Worm (Caenorhabditis elegans) whole organism, late embryonic: ENCODE measurements around the gene Y45F10B.9.

Experiments used
- C08G9.2 ChIP-seq: sonication (generic microtip); optimal IDR thresholded peaks from 2 replicates; lab custom pipeline; 2016; ENCODE audit warnings: mild to moderate bottlenecking, missing genetic modification characterization, moderate library complexity, missing compliant biosample characterization
- C38D4.7 ChIP-seq: fragments of 200-800 bp; sonication (Bioruptor generic); optimal IDR thresholded peaks from 2 replicates; lab custom pipeline; 2018; ENCODE audit warnings: mild to moderate bottlenecking, missing genetic modification characterization, moderate library complexity, missing compliant biosample characterization
- F13H6.1 ChIP-seq: sonication (generic microtip); optimal IDR thresholded peaks from 2 replicates; lab custom pipeline; 2016; ENCODE audit warnings: missing genetic modification characterization, missing compliant biosample characterization
- K09A11.1 ChIP-seq: sonication (generic microtip); optimal IDR thresholded peaks from 2 replicates; lab custom pipeline; 2017; ENCODE audit warnings: antibody characterized with exemption, mild to moderate bottlenecking, missing genetic modification characterization, missing compliant biosample characterization; ENCODE audit not compliant: insufficient read depth
- T23F11.4 ChIP-seq: fragments of 200-800 bp; sonication (Bioruptor generic); optimal IDR thresholded peaks from 2 replicates; lab custom pipeline; 2018; ENCODE audit warnings: mild to moderate bottlenecking, missing genetic modification characterization, missing compliant biosample characterization
- ceh-14 ChIP-seq: sonication (generic microtip); optimal IDR thresholded peaks from 2 replicates; lab custom pipeline; 2016; ENCODE audit warnings: missing genotype, missing genetic modification characterization, missing compliant biosample characterization
- ceh-18 ChIP-seq: sonication (generic microtip); optimal IDR thresholded peaks from 2 replicates; lab custom pipeline; 2016; ENCODE audit warnings: missing genetic modification characterization, missing compliant biosample characterization
- ceh-19 ChIP-seq: fragments of 200-800 bp; sonication (Bioruptor generic); optimal IDR thresholded peaks from 2 replicates; lab custom pipeline; 2018; ENCODE audit warnings: mild to moderate bottlenecking, missing genetic modification characterization, missing compliant biosample characterization
- ceh-2 ChIP-seq: sonication (generic microtip); optimal IDR thresholded peaks from 2 replicates; lab custom pipeline; 2016; ENCODE audit warnings: missing genotype, missing genetic modification characterization, missing compliant biosample characterization
- ceh-24 ChIP-seq: sonication (generic microtip); optimal IDR thresholded peaks from 2 replicates; lab custom pipeline; 2016; ENCODE audit warnings: mild to moderate bottlenecking, missing genetic modification characterization, missing compliant biosample characterization
- ceh-34 ChIP-seq: sonication (generic microtip); optimal IDR thresholded peaks from 2 replicates; lab custom pipeline; 2016; ENCODE audit warnings: mild to moderate bottlenecking, missing genetic modification characterization, missing compliant biosample characterization
- ceh-48 ChIP-seq: sonication (generic microtip); optimal IDR thresholded peaks from 2 replicates; lab custom pipeline; 2016; ENCODE audit warnings: missing genetic modification characterization, inconsistent platforms, missing compliant biosample characterization
- ceh-9 ChIP-seq: sonication (generic microtip); optimal IDR thresholded peaks from 2 replicates; lab custom pipeline; 2016; ENCODE audit warnings: mild to moderate bottlenecking, missing genetic modification characterization, inconsistent platforms, missing compliant biosample characterization
- dve-1 ChIP-seq: sonication (generic microtip); optimal IDR thresholded peaks from 2 replicates; lab custom pipeline; 2017; ENCODE audit warnings: antibody characterized with exemption, mild to moderate bottlenecking, missing genetic modification characterization, missing compliant biosample characterization
- elt-4 ChIP-seq: sonication (generic microtip); optimal IDR thresholded peaks from 2 replicates; lab custom pipeline; 2016; ENCODE audit warnings: missing genetic modification characterization, missing compliant biosample characterization
- ets-4 ChIP-seq: sonication (generic microtip); optimal IDR thresholded peaks from 2 replicates; lab custom pipeline; 2016; ENCODE audit warnings: missing genetic modification characterization, missing compliant biosample characterization
- eyg-1 ChIP-seq: sonication (generic microtip); optimal IDR thresholded peaks from 2 replicates; lab custom pipeline; 2016; ENCODE audit warnings: missing genotype, missing genetic modification characterization, missing compliant biosample characterization
- fax-1 ChIP-seq: sonication (generic microtip); optimal IDR thresholded peaks from 2 replicates; lab custom pipeline; 2016; ENCODE audit warnings: missing genotype, missing genetic modification characterization, missing compliant biosample characterization
- hlh-13 ChIP-seq: fragments of 200-800 bp; sonication (Bioruptor generic); optimal IDR thresholded peaks from 2 replicates; lab custom pipeline; 2018; ENCODE audit warnings: mild to moderate bottlenecking, missing genetic modification characterization, missing compliant biosample characterization
- hlh-30 ChIP-seq: sonication (generic microtip); optimal IDR thresholded peaks from 2 replicates; lab custom pipeline; 2017; ENCODE audit warnings: antibody characterized with exemption, missing genetic modification characterization, missing compliant biosample characterization; ENCODE audit not compliant: insufficient read depth
- hlh-8 ChIP-seq: sonication (generic microtip); optimal IDR thresholded peaks from 2 replicates; lab custom pipeline; 2016; ENCODE audit warnings: missing genotype, missing genetic modification characterization, missing compliant biosample characterization
- madf-2 ChIP-seq: sonication (generic microtip); optimal IDR thresholded peaks from 2 replicates; lab custom pipeline; 2017; ENCODE audit warnings: missing genetic modification characterization, missing compliant biosample characterization
- nfya-1 ChIP-seq: sonication (generic microtip); optimal IDR thresholded peaks from 2 replicates; lab custom pipeline; 2017; ENCODE audit warnings: missing genetic modification characterization, mild to moderate bottlenecking, missing compliant biosample characterization, antibody characterized with exemption, moderate library complexity
- pat-9 ChIP-seq: fragments of 200-800 bp; sonication (Bioruptor generic); optimal IDR thresholded peaks from 2 replicates; lab custom pipeline; 2018; ENCODE audit warnings: mild to moderate bottlenecking, missing genetic modification characterization, moderate library complexity, missing compliant biosample characterization
- pha-2 ChIP-seq: sonication (generic microtip); optimal IDR thresholded peaks from 2 replicates; lab custom pipeline; 2017; ENCODE audit warnings: mild to moderate bottlenecking, missing genetic modification characterization, missing compliant biosample characterization
- pha-4 ChIP-seq: fragments of 150-350 bp; optimal IDR thresholded peaks from 2 replicates; lab custom pipeline; 2018; ENCODE audit warnings: missing biosample characterization, missing genetic modification reagents, missing genetic modification characterization
- sdc-2 ChIP-seq: sonication (generic microtip); optimal IDR thresholded peaks from 2 replicates; lab custom pipeline; 2016; ENCODE audit warnings: missing genotype, missing genetic modification characterization, missing compliant biosample characterization
- sox-2 ChIP-seq: fragments of 200-800 bp; sonication (Bioruptor generic); IDR thresholded peaks from 2 replicates; pipeline ENCODE4 v1.3.6; 2022; ENCODE audit warnings: missing genetic modification reagents, missing genetic modification characterization, missing compliant biosample characterization
- sox-4 ChIP-seq: sonication (generic microtip); optimal IDR thresholded peaks from 2 replicates; lab custom pipeline; 2017; ENCODE audit warnings: mild to moderate bottlenecking, missing genetic modification characterization, inconsistent platforms, missing compliant biosample characterization
- syd-9 ChIP-seq: sonication (generic microtip); optimal IDR thresholded peaks from 2 replicates; lab custom pipeline; 2016; ENCODE audit warnings: mild to moderate bottlenecking, missing genetic modification characterization, moderate library complexity, missing compliant biosample characterization
- tbx-7 ChIP-seq: sonication (generic microtip); optimal IDR thresholded peaks from 2 replicates; lab custom pipeline; 2016; ENCODE audit warnings: missing genotype, missing genetic modification characterization, missing compliant biosample characterization
- unc-42 ChIP-seq: sonication (generic microtip); optimal IDR thresholded peaks from 2 replicates; lab custom pipeline; 2016; ENCODE audit warnings: missing genotype, missing genetic modification characterization, missing compliant biosample characterization
- unc-55 ChIP-seq: sonication (generic microtip); optimal IDR thresholded peaks from 2 replicates; lab custom pipeline; 2017; ENCODE audit warnings: missing biosample characterization, missing genetic modification reagents, missing genetic modification characterization

Gene Y45F10B.9

ce11 chrIV:13632613-13633012 lies 34.9 kb upstream of the Y45F10B.9 start:
- no peak for TF ChIP-seq ets-4 (tag; lab: Kevin White, UChicago)
- TF ChIP-seq C38D4.7 (GFP tag; lab: Kevin White, UChicago): no peak
- no peak for TF ChIP-seq hlh-13
- TF ChIP-seq pat-9 (tag; lab: Kevin White, UChicago): no peak
- TF ChIP-seq sdc-2: no peak
- no peak for TF ChIP-seq pha-4 (tag; lab: Kevin White, UChicago)
- no peak for TF ChIP-seq madf-2 (tag; lab: Kevin White, UChicago)
- no peak for TF ChIP-seq ceh-34 (tag; lab: Kevin White, UChicago)
- TF ChIP-seq, all 69 proteins: peak for 0

ce11 chrIV:13626469-13626868 lies 28.8 kb upstream of the Y45F10B.9 start, which contains the start of gene sru-21:
Gene sru-21 (plus strand): TSS chrIV:13626769.
- TF ChIP-seq ceh-19 (no peak), hlh-8 (tag; lab: Kevin White, UChicago) (no peak), pha-2 (tag; lab: Kevin White, UChicago) (no peak), K09A11.1 (tag; lab: Kevin White, UChicago) (no peak), ceh-14 (tag; lab: Kevin White, UChicago) (no peak), unc-42 (tag; lab: Kevin White, UChicago) (no peak), ceh-48 (tag; lab: Kevin White, UChicago) (no peak), dve-1 (no peak), C08G9.2 (no peak), syd-9 (no peak), ceh-9 (tag; lab: Kevin White, UChicago) (no peak), sdc-2 (no peak), eyg-1 (tag; lab: Kevin White, UChicago) (no peak), elt-4 (tag; lab: Kevin White, UChicago) (no peak)

- no peak for TF ChIP-seq sox-2 (GFP tag; lab: Robert Waterston, UW)
- TF ChIP-seq C38D4.7 (GFP tag; lab: Kevin White, UChicago): no peak
- TF ChIP-seq ceh-18 (tag; lab: Kevin White, UChicago): no peak
- TF ChIP-seq pat-9 (tag; lab: Kevin White, UChicago): no peak
- TF ChIP-seq nfya-1 (tag; lab: Kevin White, UChicago): no peak
- no peak for TF ChIP-seq dve-1
- TF ChIP-seq ceh-2 (tag; lab: Kevin White, UChicago): no peak
- TF ChIP-seq ets-4 (tag; lab: Kevin White, UChicago): no peak
These were observed 25.8 kb upstream of the Y45F10B.9 start, which contains the start of gene C08F11.1 for ce11 chrIV:13623533-13623932. Gene C08F11.1 (plus strand): TSS chrIV:13623833.

- no peak for TF ChIP-seq hlh-13
These were observed 21.5 kb upstream of the Y45F10B.9 start, which contains the start of gene C08F11.3 for ce11 chrIV:13619203-13619602. Gene C08F11.3 (plus strand): TSS chrIV:13619503.

ce11 chrIV:13609755-13610154 lies 12.0 kb upstream of the Y45F10B.9 start, which contains the start of gene C08F11.13:
Gene C08F11.13 (minus strand): TSS chrIV:13609892.
- TF ChIP-seq ets-4 (tag; lab: Kevin White, UChicago) (no peak), sdc-2 (no peak), ceh-24 (tag; lab: Kevin White, UChicago) (no peak), dve-1 (no peak), fax-1 (no peak), K09A11.1 (tag; lab: Kevin White, UChicago) (no peak), unc-55 (GFP tag; lab: Kevin White, UChicago) (no peak), F13H6.1 (tag; lab: Kevin White, UChicago) (no peak), unc-42 (tag; lab: Kevin White, UChicago) (no peak), hlh-30 (tag; lab: Kevin White, UChicago) (no peak), sox-4 (tag; lab: Kevin White, UChicago) (no peak), T23F11.4 (no peak), tbx-7 (tag; lab: Kevin White, UChicago) (no peak), pha-4 (tag; lab: Kevin White, UChicago) (no peak), madf-2 (tag; lab: Kevin White, UChicago) (no peak)
